Worm (Caenorhabditis elegans): Measurements from ENCODE around the gene T23E1.1.
"Not testable (repeated sequence)": the region's sequence is repeated elsewhere in the genome, so short reads cannot be mapped to it uniquely, and the experiment has no call there.

The T23E1.1 gene

ce11 chrIV:3151061-3151460 is at the start of gene T23E1.1:
Gene T23E1.1 (plus strand): TSS chrIV:3151361.
- TF ChIP-seq unc-62 (GFP tag; optimal IDR thresholded peaks at IDR 0.05), result no peak

ce11 chrIV:3121060-3121459 is 30.1 kb upstream of the T23E1.1 start:
- TF ChIP-seq unc-62 (GFP tag; optimal IDR thresholded peaks at IDR 0.05), result no peak

ce11 chrIV:3127994-3128393 is 23.2 kb upstream of the T23E1.1 start:
- no peak for TF ChIP-seq unc-62 (GFP tag; optimal IDR thresholded peaks at IDR 0.05)

DNA sequence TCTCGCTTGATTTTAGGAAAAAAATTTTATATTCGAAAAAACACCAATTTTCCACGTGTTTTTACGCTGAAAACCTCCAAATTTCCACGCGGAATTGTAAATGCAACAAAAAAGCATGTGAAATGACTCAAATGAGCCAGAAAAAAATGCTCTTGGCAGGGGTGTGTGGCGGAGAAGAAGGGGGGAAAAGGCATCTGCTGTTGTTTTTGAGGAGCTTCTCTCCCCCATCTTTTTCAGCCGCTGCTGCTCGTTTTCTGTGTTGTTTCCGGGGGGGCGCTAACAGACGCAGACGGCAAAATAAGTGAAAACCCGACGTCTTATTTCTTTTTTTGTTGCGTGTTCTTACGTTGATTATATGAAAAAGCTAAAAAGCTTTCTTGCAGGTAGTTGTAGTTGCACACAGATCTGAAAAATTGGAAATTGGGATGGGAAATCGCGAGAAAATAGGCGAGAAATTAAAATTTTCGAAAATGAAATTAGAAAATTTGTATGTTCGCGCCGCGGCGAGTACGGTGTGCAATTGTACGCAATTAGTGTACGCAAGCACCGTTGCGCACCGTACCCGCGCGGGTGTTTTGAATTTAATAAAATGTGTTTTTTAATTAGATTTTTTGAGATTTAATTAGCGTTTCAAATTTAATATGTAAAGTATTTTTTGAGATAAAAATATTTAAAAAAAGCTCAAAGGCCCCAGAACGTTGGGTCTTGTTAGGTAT is 19.1 kb upstream of the T23E1.1 start:
- TF ChIP-seq unc-62 (GFP tag; optimal IDR thresholded peaks at IDR 0.05), result no peak

DNA sequence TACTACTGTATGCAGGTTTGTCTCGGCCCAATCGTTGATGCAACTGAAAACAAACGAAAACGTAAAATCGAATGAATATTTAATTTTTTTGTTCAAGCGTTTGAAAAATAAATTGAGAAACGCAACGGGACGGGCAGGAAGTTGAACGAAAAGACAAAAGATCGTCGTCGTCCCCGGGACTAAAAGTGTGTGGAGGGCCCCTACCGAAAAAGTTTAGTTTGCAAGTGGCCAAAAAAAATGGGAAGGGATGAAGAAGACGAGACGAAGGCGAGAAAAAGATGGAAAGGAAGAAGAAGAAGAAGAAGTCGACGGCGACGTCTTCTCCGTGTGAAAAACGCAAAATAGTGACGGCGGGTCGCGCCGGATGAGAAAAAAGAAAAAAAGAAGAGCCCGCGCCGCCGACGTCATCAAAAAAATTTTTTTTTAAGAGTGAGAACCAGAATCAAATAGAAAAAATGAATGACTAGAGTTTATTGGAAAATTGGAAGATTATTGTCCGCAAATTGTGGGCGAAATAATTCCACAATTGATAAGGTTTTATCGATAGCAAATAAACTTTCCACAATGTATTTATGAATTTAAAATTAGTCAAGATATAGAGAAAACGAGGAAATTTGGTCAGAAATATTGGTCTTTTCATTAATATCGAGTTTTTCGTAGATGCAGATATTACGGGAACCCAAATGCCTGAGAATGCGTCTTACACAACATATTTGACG is 17.9 kb upstream of the T23E1.1 start, which contains the start of gene mca-3:
TSS of gene mca-3 (minus strand) at position 51 of the 719 bp plus-strand sequence.
- no peak for TF ChIP-seq unc-62 (GFP tag; optimal IDR thresholded peaks at IDR 0.05)

DNA sequence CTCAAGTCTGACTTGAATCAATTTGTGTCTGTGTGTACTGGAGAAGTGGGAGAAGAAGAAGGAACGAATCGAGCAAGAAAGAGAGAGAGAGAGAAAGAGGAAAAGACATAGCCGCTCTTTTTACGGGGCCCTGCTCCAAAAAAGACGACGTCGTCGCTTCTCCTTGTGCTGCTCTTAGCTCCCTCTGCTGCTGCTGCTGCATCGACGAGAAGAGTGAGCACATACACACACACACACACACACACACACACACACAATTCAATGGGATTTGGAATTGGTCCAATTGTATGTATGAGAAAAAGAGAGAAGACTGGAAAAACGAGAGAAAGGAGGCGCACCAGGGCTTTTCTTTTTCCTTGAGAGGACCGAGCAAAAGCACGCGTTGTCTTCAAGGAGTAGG is 16.2 kb upstream of the T23E1.1 start:
- TF ChIP-seq unc-62 (GFP tag; optimal IDR thresholded peaks at IDR 0.05), result no peak

ce11 chrIV:3136493-3136892 is 14.7 kb upstream of the T23E1.1 start:
- TF ChIP-seq unc-62 (GFP tag; optimal IDR thresholded peaks at IDR 0.05), result no peak

DNA sequence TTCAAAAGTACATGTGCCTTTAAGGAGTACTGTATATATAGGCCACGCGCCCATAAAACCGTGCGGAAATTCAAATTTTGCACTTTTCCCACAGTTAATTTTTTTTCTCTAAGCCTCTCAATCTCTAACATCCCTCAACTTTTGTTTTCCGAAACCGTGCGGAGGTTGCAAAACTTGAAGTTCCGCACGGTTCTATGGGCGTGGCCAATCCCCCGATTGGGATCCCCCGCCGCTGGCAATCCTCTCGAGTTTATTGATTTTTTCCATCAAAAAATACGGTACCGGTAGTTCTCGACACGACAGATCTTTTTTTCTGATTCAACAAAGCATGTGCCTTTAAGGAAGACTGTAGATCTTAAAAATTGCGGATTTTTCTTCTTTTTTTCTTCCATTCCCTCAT is 5.6 kb upstream of the T23E1.1 start, which contains the start of gene T23E1.3:
TSS of gene T23E1.3 (plus strand) at position 301 of the 400 bp plus-strand sequence.
- TF ChIP-seq unc-62 (GFP tag; optimal IDR thresholded peaks at IDR 0.05), result no peak

- no peak for TF ChIP-seq unc-62 (GFP tag; optimal IDR thresholded peaks at IDR 0.05)
Measured at ce11 chrIV:3158175-3158574, 7.0 kb downstream of the T23E1.1 start.

DNA sequence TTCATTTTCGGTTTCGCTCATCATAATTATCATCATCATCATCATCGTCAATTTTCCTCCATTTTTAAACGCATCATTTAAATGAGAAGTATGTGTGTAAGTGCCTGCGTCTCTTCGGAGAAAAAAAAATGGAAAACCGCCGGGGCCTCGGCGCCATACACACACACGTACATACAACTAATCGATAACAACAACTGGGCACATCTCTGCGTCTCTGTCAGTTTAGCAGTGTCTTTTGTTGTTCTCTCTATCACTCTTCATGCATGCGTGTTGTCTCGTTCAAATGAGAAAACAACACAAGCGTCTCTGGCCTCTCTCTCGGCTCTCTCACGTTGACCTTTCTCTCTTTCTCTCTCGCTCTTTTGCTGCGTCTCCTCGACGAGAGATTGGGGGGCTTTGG is 9.6 kb downstream of the T23E1.1 start:
- no peak for TF ChIP-seq unc-62 (GFP tag; optimal IDR thresholded peaks at IDR 0.05)

- TF ChIP-seq unc-62 (GFP tag; optimal IDR thresholded peaks at IDR 0.05), result no peak
Measured at ce11 chrIV:3163562-3163961, 12.4 kb downstream of the T23E1.1 start.

DNA sequence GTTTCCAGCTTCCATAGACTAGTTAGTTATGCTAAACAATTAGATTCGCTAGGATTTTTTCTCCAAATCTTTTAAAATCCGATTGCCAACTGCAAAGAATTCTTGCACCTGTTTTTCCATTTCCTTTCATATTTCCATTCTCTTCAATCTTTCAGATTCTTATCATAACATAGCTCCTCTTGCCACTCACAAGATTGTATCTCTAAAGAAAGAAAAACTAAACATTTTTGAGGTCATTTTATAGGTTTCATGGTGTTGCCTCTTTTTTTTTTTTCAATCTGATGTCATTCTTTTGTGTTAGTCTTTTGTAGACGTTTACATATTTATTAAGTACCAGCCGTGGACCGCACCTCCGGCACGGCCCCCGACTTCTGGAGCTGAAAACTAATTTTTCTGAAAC is 14.2 kb downstream of the T23E1.1 start:
- TF ChIP-seq unc-62 (GFP tag; optimal IDR thresholded peaks at IDR 0.05), result no peak

DNA sequence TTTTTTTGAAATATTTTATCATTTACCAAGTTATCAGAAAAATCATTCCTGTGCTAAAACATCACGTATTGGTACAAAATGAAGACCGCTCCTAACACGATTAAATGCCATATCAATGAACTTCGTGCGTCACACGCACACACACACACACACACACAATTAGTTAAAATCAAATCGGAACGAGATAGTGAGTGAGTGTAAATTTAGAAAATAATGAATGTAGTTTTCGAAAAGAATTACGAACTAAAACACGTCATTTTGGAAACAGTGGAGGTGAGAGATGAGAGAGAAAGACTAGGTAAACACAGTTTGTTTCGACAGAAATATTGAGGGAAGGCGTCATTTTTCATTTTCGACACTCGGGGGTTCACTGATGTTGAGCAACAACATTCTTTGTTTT is 15.7 kb downstream of the T23E1.1 start:
- no peak for TF ChIP-seq unc-62 (GFP tag; optimal IDR thresholded peaks at IDR 0.05)

- TF ChIP-seq unc-62 (GFP tag; optimal IDR thresholded peaks at IDR 0.05), result no peak
Measured at ce11 chrIV:3168656-3169216, 17.6 kb downstream of the T23E1.1 start.

- not testable (repeated sequence) for TF ChIP-seq unc-62 (GFP tag; optimal IDR thresholded peaks at IDR 0.05)
Measured at ce11 chrIV:3172510-3172909, 21.3 kb downstream of the T23E1.1 start, which contains the start of gene Y67D8B.1. Gene Y67D8B.1 (minus strand): TSS chrIV:3172610.

- TF ChIP-seq unc-62 (GFP tag; optimal IDR thresholded peaks at IDR 0.05), result no peak
Measured at ce11 chrIV:3176067-3176758, 25.1 kb downstream of the T23E1.1 start, which contains the start of gene nlp-81. Gene nlp-81 (minus strand): TSS chrIV:3176117.

Data from whole organism, dauer.